Worm (Caenorhabditis elegans): ENCODE measurements around the gene ptr-4.

ce11 chrX:6026732-6027528 is 38.9 kb downstream of the ptr-4 start:
- TF ChIP-seq unc-62 (GFP tag; optimal IDR thresholded peaks at IDR 0.05) (no peak), C06A6.2 (GFP tag; conservative IDR thresholded peaks at IDR 0.05) (no peak), hlh-12 (tag; optimal IDR thresholded peaks at IDR 0.05) (no peak), ama-1 (optimal IDR thresholded peaks at IDR 0.05) (no peak), ama-1 (GFP tag; optimal IDR thresholded peaks at IDR 0.05) (no peak), snpc-4 (GFP tag; optimal IDR thresholded peaks at IDR 0.05) (no peak), snpc-4 (tag; optimal IDR thresholded peaks at IDR 0.05) (no peak), F10E7.11 (tag; optimal IDR thresholded peaks at IDR 0.05) (no peak), snpc-1.3 (tag; optimal IDR thresholded peaks at IDR 0.05; ENCODE audit: insufficient read depth) (no peak), gei-17 (GFP tag; optimal IDR thresholded peaks at IDR 0.05) (no peak)

Measured in whole organism, young adult.